Fruit fly (Drosophila melanogaster) whole organism, pupa: ENCODE results near the gene Fas3.

Experiments
- CG10348 ChIP-seq: fragments of 200-800 bp; sonication (Bioruptor generic); IDR thresholded peaks from 2 replicates; pipeline ENCODE4 v1.3.6; 2022; ENCODE audit warnings: missing biosample characterization, missing genetic modification characterization
- CG12605 ChIP-seq: fragments of 200-800 bp; sonication (Bioruptor generic); IDR thresholded peaks from 2 replicates; pipeline ENCODE4 v1.3.6; 2022; ENCODE audit warnings: missing biosample characterization, missing genetic modification characterization
- CG13204 ChIP-seq: fragments of 200-800 bp; sonication (Bioruptor generic); optimal IDR thresholded peaks from 2 replicates; lab custom pipeline; 2018; ENCODE audit warnings: missing biosample characterization, mild to moderate bottlenecking, missing genetic modification characterization, moderate library complexity
- CG14655 ChIP-seq: fragments of 200-800 bp; sonication (Bioruptor generic); optimal IDR thresholded peaks from 3 replicates; lab custom pipeline; 2017; ENCODE audit warnings: mild to moderate bottlenecking, missing biosample characterization, missing genetic modification reagents, missing genetic modification characterization
- CG15710 ChIP-seq: fragments of 200-800 bp; sonication (Bioruptor generic); optimal IDR thresholded peaks from 2 replicates; lab custom pipeline; 2018; ENCODE audit warnings: missing biosample characterization, mild to moderate bottlenecking, missing genetic modification characterization, moderate library complexity
- CG17806 ChIP-seq: fragments of 200-800 bp; sonication (Bioruptor generic); optimal IDR thresholded peaks from 2 replicates; lab custom pipeline; 2018; ENCODE audit warnings: missing biosample characterization, mild to moderate bottlenecking, missing genetic modification characterization, moderate library complexity
- CG32121 ChIP-seq: fragments of 200-800 bp; sonication (Bioruptor generic); IDR thresholded peaks from 2 replicates; pipeline ENCODE4 v1.3.6; 2022; ENCODE audit warnings: missing biosample characterization, missing genetic modification characterization
- CG34367 ChIP-seq: fragments of 200-800 bp; sonication (Bioruptor generic); optimal IDR thresholded peaks from 2 replicates; lab custom pipeline; 2018; ENCODE audit warnings: missing biosample characterization, mild to moderate bottlenecking, missing genetic modification characterization
- CG4496 ChIP-seq: fragments of 200-800 bp; sonication (Bioruptor generic); IDR thresholded peaks from 3 replicates; pipeline ENCODE4 v1.3.6; 2022; ENCODE audit warnings: missing biosample characterization, missing genetic modification characterization
- CG8159 ChIP-seq: fragments of 200-800 bp; sonication (Bioruptor generic); optimal IDR thresholded peaks from 3 replicates; lab custom pipeline; 2018; ENCODE audit warnings: missing biosample characterization, mild to moderate bottlenecking, missing genetic modification characterization, moderate library complexity
- CG8301 ChIP-seq: fragments of 200-800 bp; sonication (Bioruptor generic); optimal IDR thresholded peaks from 2 replicates; lab custom pipeline; 2018; ENCODE audit warnings: missing biosample characterization, mild to moderate bottlenecking, missing genetic modification characterization
- CG9948 ChIP-seq: fragments of 200-800 bp; sonication (Bioruptor generic); optimal IDR thresholded peaks from 2 replicates; lab custom pipeline; 2018; ENCODE audit warnings: missing biosample characterization, mild to moderate bottlenecking, missing genetic modification characterization, moderate library complexity
- D1 ChIP-seq: fragments of 200-800 bp; sonication (Bioruptor generic); optimal IDR thresholded peaks from 2 replicates; lab custom pipeline; 2018; ENCODE audit warnings: missing biosample characterization, mild to moderate bottlenecking, missing genetic modification characterization, moderate library complexity
- EcR ChIP-seq: fragments of 200-800 bp; sonication (Bioruptor generic); optimal IDR thresholded peaks from 3 replicates; lab custom pipeline; 2019; ENCODE audit warnings: missing biosample characterization, missing genetic modification characterization, mild to moderate bottlenecking, moderate library complexity, missing genetic modification reagents
- Ets98B ChIP-seq: fragments of 200-800 bp; sonication (Bioruptor generic); IDR thresholded peaks from 2 replicates; pipeline ENCODE4 v1.3.6; 2022; ENCODE audit warnings: missing biosample characterization, missing genetic modification characterization
- Pif1A ChIP-seq: fragments of 200-800 bp; sonication (Bioruptor generic); optimal IDR thresholded peaks from 3 replicates; lab custom pipeline; 2016; ENCODE audit warnings: missing biosample characterization, missing genetic modification characterization
- Pif1B ChIP-seq: fragments of 200-800 bp; sonication (Bioruptor generic); optimal IDR thresholded peaks from 3 replicates; lab custom pipeline; 2016; ENCODE audit warnings: missing biosample characterization, missing genetic modification characterization
- Snoo ChIP-seq: fragments of 200-800 bp; sonication (Bioruptor generic); optimal IDR thresholded peaks from 3 replicates; lab custom pipeline; 2017; ENCODE audit warnings: missing biosample characterization, mild to moderate bottlenecking, missing genetic modification characterization, inconsistent platforms
- fd96Ca ChIP-seq: fragments of 200-800 bp; sonication (Bioruptor generic); IDR thresholded peaks from 3 replicates; pipeline ENCODE4 v1.3.6; 2022; ENCODE audit warnings: missing biosample characterization, missing genetic modification characterization
- gl ChIP-seq: fragments of 200-800 bp; sonication (Bioruptor generic); optimal IDR thresholded peaks from 2 replicates; lab custom pipeline; 2018; ENCODE audit warnings: missing biosample characterization, mild to moderate bottlenecking, missing genetic modification characterization
- rn ChIP-seq: fragments of 200-800 bp; sonication (Bioruptor generic); IDR thresholded peaks from 2 replicates; pipeline ENCODE4 v1.3.6; 2022; ENCODE audit warnings: missing biosample characterization, missing genetic modification characterization

Fas3 gene

DNA sequence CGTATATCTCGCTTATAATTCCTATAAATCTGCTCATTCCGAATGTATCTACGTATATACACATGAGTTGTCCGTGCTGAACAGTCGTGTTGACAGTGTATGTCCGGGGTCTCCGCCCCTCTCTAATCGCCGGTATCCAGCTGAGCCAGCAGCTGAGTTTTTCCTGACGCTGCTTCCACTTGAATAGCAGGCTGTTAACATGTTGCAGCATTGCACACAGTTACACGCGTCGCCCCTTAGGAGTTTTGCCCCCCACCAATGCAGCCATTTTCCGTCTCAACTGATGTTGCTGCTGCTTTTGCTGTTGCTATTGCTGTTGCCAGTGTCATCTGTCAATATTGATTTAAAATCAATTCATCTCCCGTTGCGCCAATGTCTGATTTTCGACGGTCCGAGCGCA lies 41.3 kb downstream of the Fas3 start:
- TF ChIP-seq CG13204 (no peak), EcR (no peak), CG8301 (tag; lab: Kevin White, UChicago) (no peak), Ets98B (GFP tag; lab: Robert Waterston, UW) (no peak), Snoo (tag; lab: Kevin White, UChicago) (no peak), CG15710 (tag; lab: Kevin White, UChicago) (no peak), D1 (tag; lab: Kevin White, UChicago) (no peak), rn (GFP tag; lab: Robert Waterston, UW) (no peak), CG8159 (tag; lab: Kevin White, UChicago) (no peak), CG4496 (GFP tag; lab: Robert Waterston, UW) (no peak), CG14655 (no peak), CG34367 (no peak), CG17806 (tag; lab: Kevin White, UChicago) (no peak), CG9948 (no peak), fd96Ca (GFP tag; lab: Robert Waterston, UW) (no peak), Pif1A (GFP tag; lab: Kevin White, UChicago) (no peak), CG12605 (GFP tag; lab: Robert Waterston, UW) (no peak)

dm6 chr2L:18364358-18364757 lies 44.5 kb downstream of the Fas3 start:
- TF ChIP-seq EcR (no peak), Ets98B (GFP tag; lab: Robert Waterston, UW) (no peak), CG15710 (tag; lab: Kevin White, UChicago) (no peak), D1 (tag; lab: Kevin White, UChicago) (no peak), CG9948 (no peak)
- TF ChIP-seq, all 21 proteins: peak for 0

DNA sequence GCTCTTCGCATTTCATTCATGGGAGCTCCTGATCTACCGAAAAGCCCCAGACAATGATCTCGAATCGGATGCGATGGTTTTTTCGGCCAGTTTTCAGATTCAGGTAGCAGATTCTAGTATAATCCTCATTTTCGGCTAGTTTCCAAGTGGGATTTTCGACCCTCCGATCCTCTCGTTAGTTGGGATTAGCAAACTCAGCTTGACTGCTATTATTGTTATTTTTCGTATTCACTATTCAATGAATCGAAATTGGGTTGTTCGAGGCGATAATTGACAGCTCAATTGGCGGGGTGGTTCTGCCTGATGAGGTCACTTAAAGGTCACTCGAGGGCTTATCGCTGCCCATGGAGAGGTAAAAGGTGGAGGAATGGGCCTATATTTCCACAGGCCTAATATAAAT lies 49.7 kb downstream of the Fas3 start:
- no peak for TF ChIP-seq Pif1B (GFP tag; lab: Kevin White, UChicago)
- TF ChIP-seq CG12605 (GFP tag; lab: Robert Waterston, UW): no peak
- no peak for TF ChIP-seq CG8159 (tag; lab: Kevin White, UChicago)
- no peak for TF ChIP-seq CG10348
- no peak for TF ChIP-seq Snoo (tag; lab: Kevin White, UChicago)
- TF ChIP-seq CG13204: no peak
- TF ChIP-seq fd96Ca (GFP tag; lab: Robert Waterston, UW): no peak
- TF ChIP-seq CG9948: no peak
- no peak for TF ChIP-seq CG4496 (GFP tag; lab: Robert Waterston, UW)
- TF ChIP-seq Ets98B (GFP tag; lab: Robert Waterston, UW): no peak
- TF ChIP-seq EcR: no peak
- no peak for TF ChIP-seq CG14655
- TF ChIP-seq CG34367: no peak
- TF ChIP-seq Pif1A (GFP tag; lab: Kevin White, UChicago): no peak

dm6 chr2L:18370817-18371216 lies 50.9 kb downstream of the Fas3 start:
- TF ChIP-seq CG12605 (GFP tag; lab: Robert Waterston, UW) (no peak), CG4496 (GFP tag; lab: Robert Waterston, UW) (no peak), CG8159 (tag; lab: Kevin White, UChicago) (no peak), rn (GFP tag; lab: Robert Waterston, UW) (no peak), CG15710 (tag; lab: Kevin White, UChicago) (no peak), Snoo (tag; lab: Kevin White, UChicago) (no peak), Pif1A (GFP tag; lab: Kevin White, UChicago) (no peak), CG10348 (no peak), Ets98B (GFP tag; lab: Robert Waterston, UW) (no peak), CG32121 (no peak)

- TF ChIP-seq fd96Ca (GFP tag; lab: Robert Waterston, UW) (0 out of 3 replicates have a peak, but pooled peaks have one; percentile 23), CG9948 (peak; percentile 65), Snoo (tag; lab: Kevin White, UChicago) (peak; percentile 40), Pif1B (GFP tag; lab: Kevin White, UChicago) (peak; percentile 64), Ets98B (GFP tag; lab: Robert Waterston, UW) (no peak; the same call in 1 of the 2 replicates), CG12605 (GFP tag; lab: Robert Waterston, UW) (peak; percentile 47; the same call in 1 of the 2 replicates), gl (tag; lab: Kevin White, UChicago) (peak; percentile 59), CG4496 (GFP tag; lab: Robert Waterston, UW) (peak; percentile 70; the same call in 2 of the 3 replicates), EcR (no peak), CG8159 (tag; lab: Kevin White, UChicago) (peak; percentile 75), D1 (tag; lab: Kevin White, UChicago) (peak; percentile 31), CG14655 (peak; percentile 54), CG8301 (tag; lab: Kevin White, UChicago) (peak; percentile 53), CG10348 (no peak), CG15710 (tag; lab: Kevin White, UChicago) (peak; percentile 73), CG13204 (peak; percentile 49), Pif1A (GFP tag; lab: Kevin White, UChicago) (peak; percentile 63), CG34367 (peak; percentile 60), rn (GFP tag; lab: Robert Waterston, UW) (no peak), CG17806 (tag; lab: Kevin White, UChicago) (peak; percentile 72), CG32121 (no peak)
Measured at dm6 chr2L:18372079-18372478, 52.2 kb downstream of the Fas3 start.

DNA sequence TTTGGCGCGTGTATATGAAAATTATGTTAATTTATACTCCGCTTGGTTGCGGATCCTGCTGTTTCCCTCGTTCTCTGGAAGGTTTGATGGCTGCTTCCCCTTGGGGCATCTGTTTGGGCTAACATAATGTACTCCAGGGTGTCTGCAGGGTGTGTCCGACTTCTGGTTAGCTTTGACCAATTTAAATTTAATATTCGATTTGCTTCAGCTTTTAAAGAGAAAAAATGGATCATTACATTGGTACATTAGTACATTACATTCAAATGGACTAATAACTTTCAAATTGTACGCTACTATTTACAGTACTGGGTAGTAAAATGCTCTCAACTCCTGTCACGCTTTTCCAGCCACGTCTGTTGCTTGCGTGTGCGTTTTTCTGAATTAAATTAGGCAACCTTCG lies 57.2 kb downstream of the Fas3 start:
- TF ChIP-seq CG8301 (tag; lab: Kevin White, UChicago): peak; percentile 43
- TF ChIP-seq CG10348: no peak
- no peak for TF ChIP-seq D1 (tag; lab: Kevin White, UChicago)
- TF ChIP-seq EcR: no peak
- TF ChIP-seq CG9948: peak; percentile 23
- TF ChIP-seq rn (GFP tag; lab: Robert Waterston, UW): no peak
- no peak for TF ChIP-seq fd96Ca (GFP tag; lab: Robert Waterston, UW)
- 0 out of 3 replicates have a peak, but pooled peaks have one; percentile 44 for TF ChIP-seq CG4496 (GFP tag; lab: Robert Waterston, UW)
- no peak for TF ChIP-seq gl (tag; lab: Kevin White, UChicago)
- peak; percentile 48 for TF ChIP-seq CG14655
- peak; percentile 14; the same call in 1 of the 2 replicates for TF ChIP-seq Ets98B (GFP tag; lab: Robert Waterston, UW)
- no peak for TF ChIP-seq CG17806 (tag; lab: Kevin White, UChicago)
- TF ChIP-seq Snoo (tag; lab: Kevin White, UChicago): peak; percentile 35
- TF ChIP-seq CG13204: no peak
- no peak for TF ChIP-seq CG34367
- no peak for TF ChIP-seq Pif1B (GFP tag; lab: Kevin White, UChicago)
- no peak for TF ChIP-seq CG12605 (GFP tag; lab: Robert Waterston, UW)
- peak; percentile 6 for TF ChIP-seq CG15710 (tag; lab: Kevin White, UChicago)
- TF ChIP-seq Pif1A (GFP tag; lab: Kevin White, UChicago): no peak
- peak; percentile 32 for TF ChIP-seq CG8159 (tag; lab: Kevin White, UChicago)
- TF ChIP-seq CG32121: no peak
